Fruit fly (Drosophila melanogaster) whole organism, adult: ENCODE measurements around the gene SecCl.

Source experiments
- CG11617 ChIP-seq: fragments of 200-800 bp; sonication (Bioruptor generic); optimal IDR thresholded peaks from 2 replicates; lab custom pipeline; 2017; ENCODE audit warnings: mild to moderate bottlenecking, missing biosample characterization, missing genetic modification reagents, missing genetic modification characterization
- CG5204 ChIP-seq: fragments of 200-800 bp; sonication (Bioruptor generic); optimal IDR thresholded peaks from 2 replicates; lab custom pipeline; 2016; ENCODE audit warnings: missing biosample characterization, missing genetic modification characterization
- CG7101 ChIP-seq: fragments of 200-800 bp; sonication (Bioruptor generic); optimal IDR thresholded peaks from 2 replicates; lab custom pipeline; 2018; ENCODE audit warnings: missing biosample characterization, mild to moderate bottlenecking, missing genetic modification characterization, moderate library complexity
- bab1 ChIP-seq: fragments of 200-800 bp; sonication (Bioruptor generic); optimal IDR thresholded peaks from 3 replicates; lab custom pipeline; 2019; ENCODE audit warnings: missing biosample characterization, mild to moderate bottlenecking, missing genetic modification characterization, moderate library complexity
- kay ChIP-seq: fragments of 200-800 bp; sonication (Bioruptor generic); peaks from one replicate; lab custom pipeline; 2016; ENCODE audit warnings: missing biosample characterization, missing genetic modification characterization, borderline replicate concordance
- tj ChIP-seq: fragments of 200-800 bp; sonication (Bioruptor generic); optimal IDR thresholded peaks from 3 replicates; lab custom pipeline; 2017; ENCODE audit warnings: missing biosample characterization, mild to moderate bottlenecking, missing genetic modification characterization, moderate library complexity

dm6 chr3L:17420610-17421194, 49.2 kb upstream of the SecCl start:
- TF ChIP-seq kay (GFP tag; lab: Kevin White, UChicago) (no peak), CG5204 (GFP tag; lab: Kevin White, UChicago) (no peak), CG7101 (tag; lab: Kevin White, UChicago) (no peak), tj (no peak), CG11617 (GFP tag; lab: Kevin White, UChicago) (no peak), bab1 (GFP tag; lab: Kevin White, UChicago) (no peak)
